Fruit fly (Drosophila melanogaster): ENCODE results near the gene CG32055.

CG32055 gene

dm6 chr3L:10254131-10254530 is 34.2 kb upstream of the CG32055 start:
- TF ChIP-seq Eip78C (GFP tag) (peak; percentile 16), pdm3 (GFP tag; optimal IDR thresholded peaks at IDR 0.05) (no peak)

- TF ChIP-seq salr (GFP tag; optimal IDR thresholded peaks at IDR 0.05) = no peak
- TF ChIP-seq CG6808 (GFP tag; optimal IDR thresholded peaks at IDR 0.05) = no peak
- TF ChIP-seq eg (GFP tag; IDR thresholded peaks at IDR 0.05) = no peak
- TF ChIP-seq Eip78C (GFP tag) = no peak
- no peak for TF ChIP-seq Hr39 (GFP tag; optimal IDR thresholded peaks at IDR 0.05)
- TF ChIP-seq fd59A (GFP tag; optimal IDR thresholded peaks at IDR 0.05) = no peak
Observed at dm6 chr3L:10249836-10250235, 29.9 kb upstream of the CG32055 start.

dm6 chr3L:10247579-10247978 is 27.6 kb upstream of the CG32055 start:
- TF ChIP-seq acj6 (GFP tag; optimal IDR thresholded peaks at IDR 0.05) (peak; percentile 22), Eip78C (GFP tag) (peak; percentile 62), CG7368 (GFP tag; optimal IDR thresholded peaks at IDR 0.05) (no peak), Ets21C (GFP tag; optimal IDR thresholded peaks at IDR 0.05) (no peak), CG8632 (GFP tag; optimal IDR thresholded peaks at IDR 0.05) (peak; percentile 22), cyc (GFP tag; optimal IDR thresholded peaks at IDR 0.05) (no peak), svp (GFP tag) (no peak), CG34406 (GFP tag; optimal IDR thresholded peaks at IDR 0.05) (no peak), Met (GFP tag; optimal IDR thresholded peaks at IDR 0.05) (peak; percentile 16), Hr39 (GFP tag; optimal IDR thresholded peaks at IDR 0.05) (no peak), CG1621 (tag; optimal IDR thresholded peaks at IDR 0.05) (peak; percentile 9), pdm3 (GFP tag; optimal IDR thresholded peaks at IDR 0.05) (peak; percentile 19), CG4318 (GFP tag; optimal IDR thresholded peaks at IDR 0.05) (no peak), Ets96B (tag; optimal IDR thresholded peaks at IDR 0.05) (no peak), CG3032 (tag; optimal IDR thresholded peaks at IDR 0.05) (no peak), Lpt (GFP tag; optimal IDR thresholded peaks at IDR 0.05) (no peak), CG8319 (GFP tag; optimal IDR thresholded peaks at IDR 0.05) (no peak), CG15336 (GFP tag; IDR thresholded peaks at IDR 0.05) (0 out of 2 replicates have a peak, but pooled peaks have one; percentile 15), salr (GFP tag; optimal IDR thresholded peaks at IDR 0.05) (no peak), topi (GFP tag; optimal IDR thresholded peaks at IDR 0.05) (no peak), CG6276 (GFP tag; optimal IDR thresholded peaks at IDR 0.05) (no peak), OdsH (GFP tag; optimal IDR thresholded peaks at IDR 0.05) (peak; percentile 34), Sox14 (GFP tag; optimal IDR thresholded peaks at IDR 0.05) (no peak), eg (GFP tag; IDR thresholded peaks at IDR 0.05) (no peak), fd59A (GFP tag; optimal IDR thresholded peaks at IDR 0.05) (no peak), CG11902 (GFP tag; optimal IDR thresholded peaks at IDR 0.05) (no peak), CG6808 (GFP tag; optimal IDR thresholded peaks at IDR 0.05) (no peak), CG6854 (GFP tag; optimal IDR thresholded peaks at IDR 0.05) (no peak), ss (GFP tag; optimal IDR thresholded peaks at IDR 0.05) (no peak), CG9139 (GFP tag; optimal IDR thresholded peaks at IDR 0.05) (no peak), fd85E (GFP tag; optimal IDR thresholded peaks at IDR 0.05) (no peak), vri (GFP tag; optimal IDR thresholded peaks at IDR 0.05) (no peak), Eip93F (GFP tag; optimal IDR thresholded peaks at IDR 0.05) (no peak), Eip75B (GFP tag; optimal IDR thresholded peaks at IDR 0.05) (no peak), dac (GFP tag; optimal IDR thresholded peaks at IDR 0.05) (no peak), Sox102F (GFP tag; optimal IDR thresholded peaks at IDR 0.05) (peak; percentile 3), spab (GFP tag; optimal IDR thresholded peaks at IDR 0.05) (no peak), CG16779 (tag; optimal IDR thresholded peaks at IDR 0.05) (no peak), Smox (GFP tag; optimal IDR thresholded peaks at IDR 0.05) (peak; percentile 12), Blimp-1 (GFP tag; optimal IDR thresholded peaks at IDR 0.05) (no peak), CG8119 (GFP tag; IDR thresholded peaks at IDR 0.05) (0 out of 3 replicates have a peak, but pooled peaks have one; percentile 15), esn (GFP tag; optimal IDR thresholded peaks at IDR 0.05) (peak; percentile 31), CG11762 (GFP tag; optimal IDR thresholded peaks at IDR 0.05; ENCODE audit: insufficient read depth) (no peak), CG3919 (GFP tag; optimal IDR thresholded peaks at IDR 0.05) (no peak), achi (GFP tag; optimal IDR thresholded peaks at IDR 0.05) (peak; percentile 40), CG10669 (GFP tag; optimal IDR thresholded peaks at IDR 0.05) (no peak), Hr38 (GFP tag; optimal IDR thresholded peaks at IDR 0.05) (no peak)

Data from whole organism, prepupa.